Fruit fly (Drosophila melanogaster) Kc167 (cell line): ENCODE results near the gene rost.

ENCODE experiments used
- Sin3A ChIP-seq: fragments of >200 bp; optimal IDR thresholded peaks from 2 replicates; lab custom pipeline; 2018; ENCODE audit warnings: missing external identifiers
- h ChIP-seq: fragments of >200 bp; optimal IDR thresholded peaks from 3 replicates; lab custom pipeline; 2018; ENCODE audit warnings: missing external identifiers

dm6 chr2L:8967235-8967634 lies 22.1 kb downstream of the rost start, which contains the start of gene CG18088:
- no peak for TF ChIP-seq Sin3A (lab: Kevin White, UChicago)
- no peak for TF ChIP-seq h (lab: Kevin White, UChicago)
